Fruit fly (Drosophila melanogaster) whole organism, embryonic: ENCODE data around the gene Actn.

Experiments
- Aef1 ChIP-seq: fragments of 200-800 bp; sonication (Bioruptor generic); IDR thresholded peaks from 3 replicates; pipeline ENCODE4 v1.3.6; 2022; ENCODE audit warnings: missing biosample characterization, missing genetic modification characterization
- C15 ChIP-seq: fragments of 200-800 bp; sonication (Bioruptor generic); IDR thresholded peaks from 3 replicates; pipeline ENCODE4 v1.3.6; 2022; ENCODE audit warnings: missing biosample characterization, missing genetic modification characterization
- CG10321 ChIP-seq: fragments of 200-800 bp; sonication (Bioruptor generic); IDR thresholded peaks from 2 replicates; pipeline ENCODE4 v1.3.6; 2022; ENCODE audit warnings: missing biosample characterization, missing genetic modification characterization
- CG10431 ChIP-seq: fragments of 200-800 bp; sonication (Bioruptor generic); optimal IDR thresholded peaks from 3 replicates; lab custom pipeline; 2018; ENCODE audit warnings: missing biosample characterization, mild to moderate bottlenecking, missing genetic modification characterization
- CG10462 ChIP-seq: fragments of 200-800 bp; sonication (Bioruptor generic); optimal IDR thresholded peaks from 2 replicates; lab custom pipeline; 2016; ENCODE audit warnings: missing biosample characterization, missing genetic modification characterization
- CG1233 ChIP-seq: fragments of 200-800 bp; sonication (Bioruptor generic); optimal IDR thresholded peaks from 4 replicates; lab custom pipeline; 2018; ENCODE audit warnings: missing biosample characterization, mild to moderate bottlenecking, missing genetic modification characterization
- CG1602 ChIP-seq: fragments of 200-800 bp; sonication (Bioruptor generic); optimal IDR thresholded peaks from 3 replicates; lab custom pipeline; 2016; ENCODE audit warnings: missing biosample characterization, missing genetic modification characterization
- CG17359 ChIP-seq: fragments of 200-800 bp; sonication (Bioruptor generic); optimal IDR thresholded peaks from 3 replicates; lab custom pipeline; 2018; ENCODE audit warnings: missing biosample characterization, mild to moderate bottlenecking, missing genetic modification characterization, moderate library complexity
- CG17912 ChIP-seq: fragments of 200-800 bp; sonication (Bioruptor generic); optimal IDR thresholded peaks from 2 replicates; lab custom pipeline; 2018; ENCODE audit warnings: missing biosample characterization, mild to moderate bottlenecking, missing genetic modification characterization
- CG2116 ChIP-seq: fragments of 200-800 bp; sonication (Bioruptor generic); optimal IDR thresholded peaks from 3 replicates; lab custom pipeline; 2018; ENCODE audit warnings: missing biosample characterization, mild to moderate bottlenecking, missing genetic modification characterization
- CG2202 ChIP-seq: fragments of 200-800 bp; sonication (Bioruptor generic); optimal IDR thresholded peaks from 2 replicates; lab custom pipeline; 2018; ENCODE audit warnings: missing biosample characterization, mild to moderate bottlenecking, missing genetic modification characterization
- CG32532 ChIP-seq: fragments of 200-800 bp; sonication (Bioruptor generic); IDR thresholded peaks from 2 replicates; pipeline ENCODE4 v1.3.6; 2022; ENCODE audit warnings: missing biosample characterization, missing genetic modification characterization
- CG3281 ChIP-seq: fragments of 200-800 bp; sonication (Bioruptor generic); optimal IDR thresholded peaks from 3 replicates; lab custom pipeline; 2017; ENCODE audit warnings: missing biosample characterization, mild to moderate bottlenecking, missing genetic modification characterization
- CG3407 ChIP-seq: fragments of 200-800 bp; sonication (Bioruptor generic); optimal IDR thresholded peaks from 2 replicates; lab custom pipeline; 2018; ENCODE audit warnings: missing biosample characterization, mild to moderate bottlenecking, missing genetic modification characterization
- CG5180 ChIP-seq: fragments of 200-800 bp; sonication (Bioruptor generic); optimal IDR thresholded peaks from 3 replicates; lab custom pipeline; 2017; ENCODE audit warnings: missing biosample characterization, missing genetic modification characterization, mild to moderate bottlenecking, moderate library complexity, missing genetic modification reagents
- CG6175 ChIP-seq: fragments of 200-800 bp; sonication (Bioruptor generic); IDR thresholded peaks from 3 replicates; pipeline ENCODE4 v1.3.6; 2022; ENCODE audit warnings: missing biosample characterization, missing genetic modification characterization
- CG6683 ChIP-seq: fragments of 200-800 bp; sonication (Bioruptor generic); optimal IDR thresholded peaks from 2 replicates; lab custom pipeline; 2017; ENCODE audit warnings: missing biosample characterization, mild to moderate bottlenecking, missing genetic modification characterization, missing genetic modification reagents
- CG7987 ChIP-seq: fragments of 200-800 bp; sonication (Bioruptor generic); optimal IDR thresholded peaks from 2 replicates; lab custom pipeline; 2018; ENCODE audit warnings: missing biosample characterization, mild to moderate bottlenecking, missing genetic modification characterization, moderate library complexity
- CG9797 ChIP-seq: fragments of 200-800 bp; sonication (Bioruptor generic); optimal IDR thresholded peaks from 3 replicates; lab custom pipeline; 2018; ENCODE audit warnings: missing biosample characterization, mild to moderate bottlenecking, missing genetic modification characterization
- CTCF ChIP-seq: fragments of 200-800 bp; sonication (Bioruptor generic); optimal IDR thresholded peaks from 2 replicates; lab custom pipeline; 2017; ENCODE audit warnings: missing biosample characterization, mild to moderate bottlenecking, missing genetic modification characterization, moderate library complexity
- Dek ChIP-seq: fragments of 200-800 bp; sonication (Bioruptor generic); optimal IDR thresholded peaks from 3 replicates; lab custom pipeline; 2019; ENCODE audit warnings: missing biosample characterization, mild to moderate bottlenecking, missing genetic modification characterization, moderate library complexity
- ERR ChIP-seq: fragments of 200-800 bp; sonication (Bioruptor generic); optimal IDR thresholded peaks from 2 replicates; lab custom pipeline; 2016; ENCODE audit warnings: missing biosample characterization, missing genetic modification characterization
- Ets97D ChIP-seq: fragments of 200-800 bp; sonication (Bioruptor generic); optimal IDR thresholded peaks from 3 replicates; lab custom pipeline; 2016; ENCODE audit warnings: missing biosample characterization, missing genetic modification characterization
- GATAe ChIP-seq: fragments of 200-800 bp; sonication (Bioruptor generic); conservative IDR thresholded peaks from 2 replicates; pipeline ENCODE4 v1.3.6; 2022; ENCODE audit warnings: missing biosample characterization, missing genetic modification characterization
- HLH4C ChIP-seq: fragments of 200-800 bp; sonication (Bioruptor generic); IDR thresholded peaks from 3 replicates; pipeline ENCODE4 v1.3.6; 2022; ENCODE audit warnings: missing biosample characterization, missing genetic modification characterization; ENCODE audit not compliant: partially characterized antibody
- Hmx ChIP-seq: fragments of 200-800 bp; sonication (Bioruptor generic); optimal IDR thresholded peaks from 2 replicates; lab custom pipeline; 2016; ENCODE audit warnings: missing biosample characterization, missing genetic modification characterization
- Kr ChIP-seq: fragments of 200-800 bp; sonication (Bioruptor generic); optimal IDR thresholded peaks from 2 replicates; lab custom pipeline; 2017; ENCODE audit warnings: missing biosample characterization, mild to moderate bottlenecking, missing genetic modification characterization
- NK7.1 ChIP-seq: fragments of 200-800 bp; sonication (Bioruptor generic); optimal IDR thresholded peaks from 3 replicates; lab custom pipeline; 2016; ENCODE audit warnings: missing biosample characterization, missing genetic modification characterization
- Neu2 ChIP-seq: fragments of 200-800 bp; sonication (Bioruptor generic); optimal IDR thresholded peaks from 3 replicates; lab custom pipeline; 2016; ENCODE audit warnings: missing biosample characterization, missing genetic modification characterization, borderline replicate concordance
- Sry-β ChIP-seq: fragments of 200-800 bp; sonication (Bioruptor generic); optimal IDR thresholded peaks from 2 replicates; lab custom pipeline; 2018; ENCODE audit warnings: missing biosample characterization, mild to moderate bottlenecking, missing genetic modification characterization, moderate library complexity
- Sry-δ ChIP-seq: fragments of 200-800 bp; sonication (Bioruptor generic); optimal IDR thresholded peaks from 2 replicates; lab custom pipeline; 2016; ENCODE audit warnings: missing biosample characterization, missing genetic modification characterization
- Trl ChIP-seq, 3 experiments: fragments of >200 bp in 2 of 3; fragments of 200-800 bp in 1 of 3; sonication (Bioruptor generic) in 1 of 3; optimal IDR thresholded peaks; 2 replicates in 1 of 3; 3 replicates in 2 of 3; lab custom pipeline; 2016 to 2017; ENCODE audit warnings: missing biosample characterization in 1 of 3, missing genetic modification characterization in 1 of 3
- al ChIP-seq: fragments of 200-800 bp; sonication (Bioruptor generic); IDR thresholded peaks from 2 replicates; pipeline ENCODE4 v1.3.6; 2022; ENCODE audit warnings: missing biosample characterization, missing genetic modification characterization
- chn ChIP-seq: fragments of 200-800 bp; sonication (Bioruptor generic); optimal IDR thresholded peaks from 2 replicates; lab custom pipeline; 2016; ENCODE audit warnings: missing biosample characterization, missing genetic modification characterization
- dm ChIP-seq: fragments of 200-800 bp; sonication (Bioruptor generic); optimal IDR thresholded peaks from 3 replicates; lab custom pipeline; 2016; ENCODE audit warnings: missing biosample characterization, missing genetic modification characterization
- dmrt11E ChIP-seq: fragments of 200-800 bp; sonication (Bioruptor generic); optimal IDR thresholded peaks from 3 replicates; lab custom pipeline; 2018; ENCODE audit warnings: missing biosample characterization, mild to moderate bottlenecking, missing genetic modification characterization, moderate library complexity
- ems ChIP-seq: fragments of 200-800 bp; sonication (Bioruptor generic); optimal IDR thresholded peaks from 3 replicates; lab custom pipeline; 2016; ENCODE audit warnings: missing biosample characterization, missing genetic modification characterization
- grau ChIP-seq: fragments of 200-800 bp; optimal IDR thresholded peaks from 3 replicates; lab custom pipeline; 2019; ENCODE audit warnings: missing biosample characterization, mild to moderate bottlenecking, missing genetic modification characterization, moderate library complexity
- h ChIP-seq: fragments of >200 bp; optimal IDR thresholded peaks from 2 replicates; lab custom pipeline; 2017
- hb ChIP-seq: fragments of 200-800 bp; sonication (Bioruptor generic); IDR thresholded peaks from 3 replicates; pipeline ENCODE4 v1.3.6; 2022; ENCODE audit warnings: missing biosample characterization, missing genetic modification characterization; ENCODE audit not compliant: partially characterized antibody
- inv ChIP-seq: fragments of 200-800 bp; sonication (Bioruptor generic); IDR thresholded peaks from 2 replicates; pipeline ENCODE4 v1.3.6; 2022; ENCODE audit warnings: missing biosample characterization, missing genetic modification characterization; ENCODE audit not compliant: partially characterized antibody
- kah ChIP-seq: fragments of 200-800 bp; sonication (Bioruptor generic); optimal IDR thresholded peaks from 2 replicates; lab custom pipeline; 2018; ENCODE audit warnings: missing biosample characterization, mild to moderate bottlenecking, missing genetic modification characterization
- lbe ChIP-seq: fragments of 200-800 bp; sonication (Bioruptor generic); optimal IDR thresholded peaks from 2 replicates; lab custom pipeline; 2016; ENCODE audit warnings: missing biosample characterization, mild to moderate bottlenecking, missing genetic modification characterization
- nerfin-2 ChIP-seq: fragments of 200-800 bp; sonication (Bioruptor generic); IDR thresholded peaks from 2 replicates; pipeline ENCODE4 v1.3.6; 2022; ENCODE audit warnings: missing biosample characterization, missing genetic modification characterization; ENCODE audit not compliant: partially characterized antibody
- ssp ChIP-seq: fragments of 200-800 bp; sonication (Bioruptor generic); IDR thresholded peaks from 2 replicates; pipeline ENCODE4 v1.3.6; 2022; ENCODE audit warnings: missing biosample characterization, missing genetic modification characterization
- stwl ChIP-seq: fragments of 200-800 bp; sonication (Bioruptor generic); optimal IDR thresholded peaks from 3 replicates; lab custom pipeline; 2018; ENCODE audit warnings: missing biosample characterization, mild to moderate bottlenecking, missing genetic modification characterization, moderate library complexity
- tin ChIP-seq: fragments of 200-800 bp; sonication (Bioruptor generic); optimal IDR thresholded peaks from 3 replicates; lab custom pipeline; 2016; ENCODE audit warnings: missing biosample characterization, missing genetic modification characterization
- trem ChIP-seq: fragments of 200-800 bp; optimal IDR thresholded peaks from 3 replicates; lab custom pipeline; 2019; ENCODE audit warnings: missing biosample characterization, mild to moderate bottlenecking, missing genetic modification characterization, moderate library complexity
- trh ChIP-seq: fragments of 200-800 bp; sonication (Bioruptor generic); optimal IDR thresholded peaks from 2 replicates; lab custom pipeline; 2016; ENCODE audit warnings: missing biosample characterization, missing genetic modification characterization
- zf30C ChIP-seq: fragments of 200-800 bp; sonication (Bioruptor generic); optimal IDR thresholded peaks from 3 replicates; lab custom pipeline; 2018; ENCODE audit warnings: missing biosample characterization, mild to moderate bottlenecking, missing genetic modification characterization

The Actn gene

DNA sequence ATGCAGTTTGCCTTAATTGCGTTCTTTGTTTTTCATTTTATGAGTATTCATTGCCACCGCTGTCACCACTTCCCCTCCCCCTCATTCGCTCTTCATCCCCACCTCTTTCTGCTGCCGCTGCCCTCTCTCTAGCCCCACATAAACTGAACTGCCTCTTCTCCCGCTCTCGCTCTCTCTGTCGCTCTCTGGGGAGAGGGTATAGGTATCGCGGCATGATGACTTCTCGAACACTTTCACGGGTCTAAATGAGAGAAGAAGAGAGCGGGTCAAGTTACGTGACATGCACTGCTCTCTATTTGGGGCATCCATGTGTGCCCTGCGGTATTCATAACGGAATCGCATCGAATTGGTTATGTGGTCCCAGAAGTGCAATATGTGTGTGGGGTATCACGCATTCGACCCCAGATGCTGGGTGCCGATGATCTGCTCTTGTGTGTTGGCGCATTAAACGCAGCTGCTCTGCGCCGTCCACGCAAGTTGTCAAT lies 41.6 kb upstream of the Actn start (continued):
- no peak for TF ChIP-seq Hmx (GFP tag; lab: Kevin White, UChicago)
- TF ChIP-seq ems (GFP tag; lab: Kevin White, UChicago): peak; percentile 74
- TF ChIP-seq CG17912 (GFP tag; lab: Kevin White, UChicago): no peak
- TF ChIP-seq hb (GFP tag; lab: Robert Waterston, UW): no peak
- TF ChIP-seq Trl (optimal IDR thresholded peaks at IDR 0.05; lab: Kevin White, UChicago): peak; percentile 84 to 97
- TF ChIP-seq Trl (GFP tag; optimal IDR thresholded peaks at IDR 0.05; lab: Kevin White, UChicago): peak; percentile 83
- peak; percentile 61 for TF ChIP-seq kah (GFP tag; lab: Kevin White, UChicago)
- TF ChIP-seq CG6683: peak; percentile 66
- peak; percentile 49 for TF ChIP-seq trem (tag; lab: Kevin White, UChicago)
- peak; percentile 89 for TF ChIP-seq chn (GFP tag; lab: Kevin White, UChicago)
- TF ChIP-seq nerfin-2 (GFP tag; lab: Robert Waterston, UW): no peak
- TF ChIP-seq CG3407: peak; percentile 75
- peak; percentile 77 for TF ChIP-seq CG1602 (GFP tag; lab: Kevin White, UChicago)
- TF ChIP-seq CG9797: peak; percentile 21
- TF ChIP-seq zf30C (GFP tag; lab: Kevin White, UChicago): no peak
- peak; percentile 14 for TF ChIP-seq Sry-β (GFP tag; lab: Kevin White, UChicago)
- peak; percentile 18 for TF ChIP-seq CTCF
- TF ChIP-seq lbe (GFP tag; lab: Kevin White, UChicago): peak; percentile 85
- TF ChIP-seq inv (GFP tag; lab: Robert Waterston, UW): no peak
- TF ChIP-seq NK7.1 (GFP tag; lab: Kevin White, UChicago): peak; percentile 77
- peak; percentile 49 for TF ChIP-seq CG7987 (GFP tag; lab: Kevin White, UChicago)
- peak; percentile 74 for TF ChIP-seq dm (GFP tag; lab: Kevin White, UChicago)
- TF ChIP-seq Dek: peak; percentile 45
- peak; percentile 82 for TF ChIP-seq Aef1 (GFP tag; lab: Robert Waterston, UW)
- peak; percentile 54 for TF ChIP-seq CG3281 (GFP tag; lab: Kevin White, UChicago)
- TF ChIP-seq trh (GFP tag; lab: Kevin White, UChicago): peak; percentile 25
- no peak for TF ChIP-seq Kr (GFP tag; lab: Kevin White, UChicago)
- TF ChIP-seq CG32532 (GFP tag; lab: Robert Waterston, UW): peak; percentile 80
- TF ChIP-seq HLH4C (GFP tag; lab: Robert Waterston, UW): no peak; the same call in 2 of the 3 replicates
- peak; percentile 58 for TF ChIP-seq CG1233 (GFP tag; lab: Kevin White, UChicago)
- peak; percentile 57 for TF ChIP-seq CG2116 (GFP tag; lab: Kevin White, UChicago)
- peak; percentile 81 for TF ChIP-seq CG10462 (GFP tag; lab: Kevin White, UChicago)
- peak; percentile 71 for TF ChIP-seq CG2202
- TF ChIP-seq Ets97D (GFP tag; lab: Kevin White, UChicago): peak; percentile 63
- no peak for TF ChIP-seq GATAe
- TF ChIP-seq tin (GFP tag; lab: Kevin White, UChicago): peak; percentile 82
- peak; percentile 82 for TF ChIP-seq CG17359 (tag; lab: Kevin White, UChicago)
- TF ChIP-seq dmrt11E (tag; lab: Kevin White, UChicago): peak; percentile 73
- TF ChIP-seq grau (tag; lab: Kevin White, UChicago): peak; percentile 74
- TF ChIP-seq ERR: peak; percentile 63
- peak; percentile 42 for TF ChIP-seq CG5180 (GFP tag; lab: Kevin White, UChicago)
- TF ChIP-seq Neu2 (GFP tag; lab: Kevin White, UChicago): no peak
- peak; percentile 72 for TF ChIP-seq ssp (GFP tag; lab: Robert Waterston, UW)
- TF ChIP-seq Sry-δ (GFP tag; lab: Kevin White, UChicago): peak; percentile 44
- TF ChIP-seq C15 (GFP tag; lab: Robert Waterston, UW): peak; percentile 57; the same call in 1 of the 3 replicates
- TF ChIP-seq stwl: no peak
- peak; percentile 34; the same call in 1 of the 2 replicates for TF ChIP-seq CG10321
- TF ChIP-seq h (lab: Kevin White, UChicago): no peak
- peak; percentile 29 for TF ChIP-seq CG10431
- TF ChIP-seq al (GFP tag; lab: Robert Waterston, UW): peak; percentile 64
- TF ChIP-seq CG6175 (GFP tag; lab: Robert Waterston, UW): 0 out of 3 replicates have a peak, but pooled peaks have one; percentile 37
